Worm (Caenorhabditis elegans) whole organism, early embryonic: ENCODE results near the gene T04C12.1.

ENCODE experiments used
- B0310.2 ChIP-seq: sonication (generic microtip); optimal IDR thresholded peaks from 2 replicates; lab custom pipeline; 2016; ENCODE audit warnings: mild to moderate bottlenecking, missing genetic modification characterization, missing compliant biosample characterization
- F13C5.2 ChIP-seq: sonication (generic microtip); optimal IDR thresholded peaks from 2 replicates; lab custom pipeline; 2017; ENCODE audit warnings: mild to moderate bottlenecking, missing genetic modification characterization, inconsistent platforms, missing compliant biosample characterization
- aly-1 ChIP-seq: sonication (generic microtip); optimal IDR thresholded peaks from 2 replicates; lab custom pipeline; 2016; ENCODE audit warnings: missing genetic modification characterization, missing compliant biosample characterization
- ama-1 ChIP-seq: fragments of 150-350 bp; optimal IDR thresholded peaks from 2 replicates; lab custom pipeline; 2014
- ceh-13 ChIP-seq: fragments of 200-800 bp; sonication (Bioruptor generic); optimal IDR thresholded peaks from 2 replicates; lab custom pipeline; 2018; ENCODE audit warnings: mild to moderate bottlenecking, missing genetic modification characterization, missing compliant biosample characterization
- ceh-36 ChIP-seq: sonication (generic microtip); optimal IDR thresholded peaks from 2 replicates; lab custom pipeline; 2016; ENCODE audit warnings: missing genetic modification characterization, inconsistent platforms, missing compliant biosample characterization
- ets-7 ChIP-seq: sonication (generic microtip); optimal IDR thresholded peaks from 2 replicates; lab custom pipeline; 2016; ENCODE audit warnings: missing genotype, missing genetic modification characterization, missing compliant biosample characterization
- flt-1 ChIP-seq: fragments of 200-800 bp; sonication (Bioruptor generic); IDR thresholded peaks from 2 replicates; pipeline ENCODE4 v1.3.6; 2022; ENCODE audit warnings: missing genetic modification characterization, missing compliant biosample characterization
- hmbx-1 ChIP-seq: sonication (generic microtip); optimal IDR thresholded peaks from 2 replicates; lab custom pipeline; 2016; ENCODE audit warnings: mild to moderate bottlenecking, missing genetic modification characterization, missing compliant biosample characterization
- hmg-4 ChIP-seq: fragments of 200-800 bp; sonication (Bioruptor generic); optimal IDR thresholded peaks from 2 replicates; lab custom pipeline; 2018; ENCODE audit warnings: mild to moderate bottlenecking, missing genetic modification characterization, missing compliant biosample characterization
- hnd-1 ChIP-seq: sonication (generic microtip); optimal IDR thresholded peaks from 2 replicates; lab custom pipeline; 2016; ENCODE audit warnings: missing genetic modification characterization, missing compliant biosample characterization
- pes-1 ChIP-seq: fragments of 200-800 bp; sonication (Bioruptor generic); IDR thresholded peaks from 2 replicates; pipeline ENCODE4 v1.3.6; 2022; ENCODE audit warnings: missing genetic modification reagents, missing genetic modification characterization, missing compliant biosample characterization
- scrt-1 ChIP-seq: fragments of 200-800 bp; sonication (Bioruptor generic); IDR thresholded peaks from 2 replicates; pipeline ENCODE4 v1.3.6; 2022; ENCODE audit warnings: missing genetic modification characterization, missing compliant biosample characterization
- sea-1 ChIP-seq: fragments of 200-800 bp; sonication (Bioruptor generic); conservative IDR thresholded peaks from 2 replicates; pipeline ENCODE4 v1.3.6; 2022; ENCODE audit warnings: missing genetic modification characterization, missing compliant biosample characterization
- tbx-11 ChIP-seq: fragments of 200-800 bp; sonication (Bioruptor generic); IDR thresholded peaks from 2 replicates; pipeline ENCODE4 v1.3.6; 2022; ENCODE audit warnings: missing genetic modification characterization, missing compliant biosample characterization
- tbx-37 ChIP-seq: fragments of 200-800 bp; sonication (Bioruptor generic); conservative IDR thresholded peaks from 2 replicates; pipeline ENCODE4 v1.3.6; 2022; ENCODE audit warnings: missing genetic modification reagents, missing genetic modification characterization, missing compliant biosample characterization
- tra-4 ChIP-seq: sonication (generic microtip); optimal IDR thresholded peaks from 2 replicates; lab custom pipeline; 2017; ENCODE audit warnings: missing genetic modification characterization, missing compliant biosample characterization

Gene T04C12.1

DNA sequence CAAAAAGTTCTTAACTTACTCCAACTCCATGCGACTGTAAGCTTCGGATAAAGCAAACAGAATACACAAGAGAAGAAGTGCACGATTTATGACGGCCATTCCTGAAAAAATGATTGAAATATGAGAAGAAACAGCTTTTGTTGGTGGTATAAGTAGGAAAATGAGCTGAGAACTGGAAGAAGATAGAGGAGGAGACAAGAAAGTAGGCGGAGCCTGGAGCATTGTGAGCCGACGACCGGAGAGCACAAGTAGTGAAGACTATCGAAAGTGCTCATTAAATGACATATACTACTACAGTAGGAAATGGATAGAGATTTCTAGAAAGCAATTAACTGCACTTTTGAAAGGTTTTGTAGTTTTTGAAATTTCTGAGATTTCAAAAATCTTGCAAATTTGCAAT is 6.4 kb upstream of the T04C12.1 start, which contains the start of gene nlp-80:
Gene nlp-80, minus strand, starts transcription at position 101 of the 400 bp plus-strand sequence.
- TF ChIP-seq ets-7 (tag; lab: Kevin White, UChicago), result no peak
- no peak for TF ChIP-seq pes-1 (GFP tag; lab: Robert Waterston, UW)
- no peak for TF ChIP-seq ama-1 (lab: Kevin White, UChicago)
- no peak for TF ChIP-seq flt-1 (GFP tag; lab: Robert Waterston, UW)
- no peak for TF ChIP-seq scrt-1
- TF ChIP-seq ceh-36 (tag; lab: Kevin White, UChicago), result no peak
- no peak for TF ChIP-seq B0310.2 (tag; lab: Kevin White, UChicago)
- TF ChIP-seq tbx-11 (GFP tag; lab: Robert Waterston, UW), result no peak

DNA sequence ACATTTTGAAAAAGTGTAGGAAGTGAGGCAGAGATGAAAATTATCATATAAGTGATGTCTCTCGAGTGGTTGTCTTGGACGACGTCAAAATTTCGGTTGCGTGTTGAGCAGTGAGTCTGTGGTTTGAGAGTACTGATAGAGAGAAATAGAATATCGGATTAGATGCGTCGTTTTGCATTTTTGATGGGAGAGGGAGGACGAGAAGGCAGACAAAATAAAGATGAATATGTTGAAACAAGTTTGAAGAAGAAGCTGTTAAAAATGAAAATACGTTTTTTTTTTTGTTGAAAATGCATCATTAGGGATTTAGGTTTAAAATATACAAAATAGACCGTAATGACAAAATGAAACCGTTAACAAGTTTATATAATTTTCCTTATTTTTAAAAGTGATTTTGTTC is 4.0 kb upstream of the T04C12.1 start, which contains the start of gene T04C12.9:
Gene T04C12.9, minus strand, starts transcription at position 101 of the 400 bp plus-strand sequence.
- TF ChIP-seq tra-4 (tag; lab: Kevin White, UChicago) (no peak), flt-1 (GFP tag; lab: Robert Waterston, UW) (no peak), ceh-13 (GFP tag; lab: Kevin White, UChicago) (no peak), ets-7 (tag; lab: Kevin White, UChicago) (no peak), scrt-1 (no peak), ama-1 (lab: Kevin White, UChicago) (no peak), tbx-11 (GFP tag; lab: Robert Waterston, UW) (no peak), hnd-1 (tag; lab: Kevin White, UChicago) (no peak), sea-1 (GFP tag; lab: Robert Waterston, UW) (no peak)

DNA sequence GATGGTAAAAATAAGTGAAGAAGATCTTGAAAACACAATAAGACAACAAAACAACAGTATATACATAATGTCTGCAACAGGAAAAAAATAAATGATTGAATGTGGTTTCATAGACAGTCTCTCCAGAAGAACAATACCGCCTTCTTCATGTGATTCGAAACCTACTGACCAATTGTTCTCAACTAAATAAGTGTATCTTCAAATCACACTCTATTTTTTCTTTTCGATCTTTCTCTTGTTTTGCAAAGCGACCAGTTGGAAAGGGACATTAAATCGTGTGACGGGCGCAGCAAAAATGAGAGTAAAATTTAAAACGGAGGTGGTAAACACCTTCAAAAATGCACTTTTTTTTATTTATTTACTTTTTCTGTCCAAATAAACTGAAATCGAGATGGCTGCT is 2.8 kb upstream of the T04C12.1 start:
- TF ChIP-seq hnd-1 (tag; lab: Kevin White, UChicago) (no peak), tbx-37 (no peak), ceh-13 (GFP tag; lab: Kevin White, UChicago) (no peak)

DNA sequence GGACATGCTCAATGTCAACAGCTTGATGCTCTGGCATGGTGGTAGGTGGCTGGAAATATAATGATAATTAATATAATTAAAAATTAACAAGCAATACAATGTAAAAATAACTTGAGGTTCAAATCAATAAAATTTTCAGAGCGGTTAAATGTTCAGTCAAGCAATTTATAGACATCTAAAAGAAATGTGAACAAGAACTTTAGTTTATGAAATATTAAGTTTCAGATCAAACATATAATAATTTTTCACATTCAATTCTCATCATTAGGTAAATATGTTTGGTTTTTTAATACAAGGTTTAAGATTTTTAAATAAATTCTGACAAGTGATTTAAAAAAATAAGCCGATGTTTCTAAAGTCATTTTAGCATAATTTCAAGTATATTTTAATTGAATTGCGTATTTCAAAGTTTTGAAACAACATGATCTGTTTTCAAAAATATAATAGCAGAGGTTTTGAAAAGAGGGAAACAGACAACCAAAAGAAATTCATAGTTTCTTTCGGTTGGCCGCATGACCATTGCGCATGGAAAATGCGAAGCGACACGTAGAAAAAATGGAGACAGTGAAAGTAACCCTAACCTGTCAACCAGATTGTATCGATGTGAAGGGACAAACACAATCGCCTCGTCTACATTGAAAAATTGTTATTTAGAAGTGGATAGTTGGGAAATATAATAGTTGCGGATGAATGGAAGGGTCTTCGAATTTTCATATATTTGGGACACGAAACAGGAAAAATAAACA is 1.3 kb upstream of the T04C12.1 start, which contains the start of gene T04C12.11:
Gene T04C12.11, minus strand, starts transcription at position 51 of the 746 bp plus-strand sequence.
- TF ChIP-seq sea-1 (GFP tag; lab: Robert Waterston, UW) (no peak), ets-7 (tag; lab: Kevin White, UChicago) (no peak), flt-1 (GFP tag; lab: Robert Waterston, UW) (no peak), pes-1 (GFP tag; lab: Robert Waterston, UW) (no peak), F13C5.2 (tag; lab: Kevin White, UChicago) (no peak), scrt-1 (no peak), hmbx-1 (no peak), tra-4 (tag; lab: Kevin White, UChicago) (no peak), ceh-13 (GFP tag; lab: Kevin White, UChicago) (no peak), hnd-1 (tag; lab: Kevin White, UChicago) (no peak), aly-1 (no peak), tbx-11 (GFP tag; lab: Robert Waterston, UW) (no peak), B0310.2 (tag; lab: Kevin White, UChicago) (no peak), hmg-4 (GFP tag; lab: Kevin White, UChicago) (no peak), tbx-37 (no peak), ama-1 (lab: Kevin White, UChicago) (no peak), ceh-36 (tag; lab: Kevin White, UChicago) (no peak)

DNA sequence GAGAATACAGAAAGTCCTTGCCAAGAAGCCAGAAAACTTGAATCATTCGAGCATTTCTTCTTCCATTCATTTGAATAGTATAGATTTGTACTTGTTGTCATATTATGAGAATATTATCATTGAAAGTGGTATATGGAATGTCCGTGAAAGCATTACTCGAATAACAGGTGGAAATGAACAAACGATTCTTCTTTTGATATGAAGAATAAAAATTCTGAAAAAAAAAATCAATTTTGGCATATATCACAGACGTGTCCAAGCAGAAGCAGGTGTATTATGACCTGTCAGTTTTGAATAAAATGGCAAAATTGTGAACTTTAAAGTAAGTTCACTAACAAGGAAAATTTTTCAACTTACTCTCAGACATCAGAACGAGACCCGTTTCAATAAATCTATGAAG is 2.0 kb downstream of the T04C12.1 start, which contains the start of gene srh-75:
Gene srh-75, minus strand, starts transcription at position 101 of the 400 bp plus-strand sequence.
- TF ChIP-seq hnd-1 (tag; lab: Kevin White, UChicago) (no peak), tbx-37 (no peak), hmg-4 (GFP tag; lab: Kevin White, UChicago) (no peak), aly-1 (no peak), sea-1 (GFP tag; lab: Robert Waterston, UW) (no peak), B0310.2 (tag; lab: Kevin White, UChicago) (no peak), scrt-1 (no peak), ets-7 (tag; lab: Kevin White, UChicago) (no peak), F13C5.2 (tag; lab: Kevin White, UChicago) (no peak), tra-4 (tag; lab: Kevin White, UChicago) (no peak), ceh-13 (GFP tag; lab: Kevin White, UChicago) (no peak), hmbx-1 (no peak), flt-1 (GFP tag; lab: Robert Waterston, UW) (no peak), tbx-11 (GFP tag; lab: Robert Waterston, UW) (no peak), ceh-36 (tag; lab: Kevin White, UChicago) (no peak), pes-1 (GFP tag; lab: Robert Waterston, UW) (no peak), ama-1 (lab: Kevin White, UChicago) (no peak)

DNA sequence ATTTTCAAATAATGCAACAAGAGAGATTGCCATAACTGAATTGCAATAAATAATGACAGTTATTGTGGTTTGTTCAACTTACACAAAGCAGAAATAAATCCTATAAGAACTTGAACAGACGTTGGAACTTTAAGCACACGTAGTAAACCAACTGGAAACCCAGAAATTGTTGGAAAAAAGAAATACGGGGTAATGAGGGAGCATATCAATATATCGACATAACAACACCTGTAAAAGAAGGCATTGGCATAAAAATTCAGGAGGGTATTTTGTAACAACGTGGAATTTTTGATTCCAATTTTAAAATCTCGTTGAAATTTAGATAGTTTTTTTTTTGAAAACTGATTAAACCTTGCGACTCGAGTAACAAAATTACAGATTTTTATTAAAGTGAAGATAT is 2.6 kb downstream of the T04C12.1 start:
- TF ChIP-seq hmg-4 (GFP tag; lab: Kevin White, UChicago) (no peak), hnd-1 (tag; lab: Kevin White, UChicago) (no peak), pes-1 (GFP tag; lab: Robert Waterston, UW) (no peak), scrt-1 (no peak), aly-1 (no peak), B0310.2 (tag; lab: Kevin White, UChicago) (no peak), F13C5.2 (tag; lab: Kevin White, UChicago) (no peak), ets-7 (tag; lab: Kevin White, UChicago) (no peak), hmbx-1 (no peak), flt-1 (GFP tag; lab: Robert Waterston, UW) (no peak)

DNA sequence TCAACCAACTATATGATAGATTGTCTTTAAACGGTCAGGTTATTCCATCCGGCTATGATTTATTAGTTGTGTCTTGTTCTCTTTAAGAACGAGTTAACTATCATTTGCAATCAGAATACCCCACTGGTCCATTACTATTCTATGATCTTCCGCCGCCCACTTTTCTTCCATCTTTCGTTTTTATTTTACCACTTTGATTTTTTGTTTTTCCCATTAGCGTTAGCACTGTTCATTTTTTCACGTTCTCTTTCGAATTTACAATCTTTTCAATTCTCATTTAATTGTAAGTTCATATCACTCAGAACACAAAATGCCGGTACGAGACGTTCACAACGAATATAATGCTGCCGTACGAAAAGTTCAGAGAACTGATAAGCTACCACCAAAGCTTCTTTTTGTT is 5.2 kb downstream of the T04C12.1 start, which contains the start of gene T04C12.7:
Gene T04C12.7, plus strand, starts transcription at position 301 of the 400 bp plus-strand sequence.
- TF ChIP-seq sea-1 (GFP tag; lab: Robert Waterston, UW) (no peak), tra-4 (tag; lab: Kevin White, UChicago) (no peak), pes-1 (GFP tag; lab: Robert Waterston, UW) (no peak), ceh-36 (tag; lab: Kevin White, UChicago) (no peak), ets-7 (tag; lab: Kevin White, UChicago) (no peak), hmbx-1 (no peak), ceh-13 (GFP tag; lab: Kevin White, UChicago) (no peak), tbx-37 (no peak), tbx-11 (GFP tag; lab: Robert Waterston, UW) (no peak), scrt-1 (no peak), ama-1 (lab: Kevin White, UChicago) (no peak), aly-1 (no peak), flt-1 (GFP tag; lab: Robert Waterston, UW) (no peak), F13C5.2 (tag; lab: Kevin White, UChicago) (no peak), B0310.2 (tag; lab: Kevin White, UChicago) (no peak), hmg-4 (GFP tag; lab: Kevin White, UChicago) (no peak), hnd-1 (tag; lab: Kevin White, UChicago) (no peak)
